Fruit fly (Drosophila melanogaster) whole organism, pupa: ENCODE results near the gene CG31141.

Experiments
- CG10348 ChIP-seq: fragments of 200-800 bp; sonication (Bioruptor generic); IDR thresholded peaks from 2 replicates; pipeline ENCODE4 v1.3.6; 2022; ENCODE audit warnings: missing biosample characterization, missing genetic modification characterization
- CG9948 ChIP-seq: fragments of 200-800 bp; sonication (Bioruptor generic); optimal IDR thresholded peaks from 2 replicates; lab custom pipeline; 2018; ENCODE audit warnings: missing biosample characterization, mild to moderate bottlenecking, missing genetic modification characterization, moderate library complexity
- EcR ChIP-seq: fragments of 200-800 bp; sonication (Bioruptor generic); optimal IDR thresholded peaks from 3 replicates; lab custom pipeline; 2019; ENCODE audit warnings: missing biosample characterization, missing genetic modification characterization, mild to moderate bottlenecking, moderate library complexity, missing genetic modification reagents

DNA sequence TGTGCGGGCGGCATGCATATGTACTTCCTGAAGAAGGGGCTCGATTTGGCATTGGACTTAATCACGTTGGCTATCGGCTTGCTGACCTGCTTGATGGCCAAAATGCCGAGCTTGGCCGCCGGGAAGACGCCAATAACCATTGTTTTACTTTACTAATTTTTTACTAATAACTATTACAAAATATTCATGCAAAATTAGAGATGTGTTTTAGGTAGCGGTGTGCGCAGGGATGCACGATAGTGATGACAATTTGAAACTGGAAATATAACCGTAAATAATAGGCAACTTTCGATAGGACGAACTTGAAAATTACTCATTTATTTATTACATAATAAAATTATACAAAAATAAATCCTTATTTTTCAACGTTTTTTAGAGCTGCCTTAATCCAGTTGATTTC is 4.3 kb downstream of the CG31141 start, which contains the start of gene CG13601:
- TF ChIP-seq CG10348 (no peak), EcR (GFP tag; lab: Kevin White, UChicago) (no peak), CG9948 (tag; lab: Kevin White, UChicago) (no peak)
